Fruit fly (Drosophila melanogaster) ovary, adult (tissue): ENCODE measurements around the gene Mon1.

Experiments used
- CG17801 ChIP-seq: fragments of 200-800 bp; optimal IDR thresholded peaks from 2 replicates; lab custom pipeline; 2019; ENCODE audit warnings: missing biosample characterization, mild to moderate bottlenecking, missing genetic modification characterization, moderate library complexity; ENCODE audit not compliant: partially characterized antibody

The Mon1 gene

DNA sequence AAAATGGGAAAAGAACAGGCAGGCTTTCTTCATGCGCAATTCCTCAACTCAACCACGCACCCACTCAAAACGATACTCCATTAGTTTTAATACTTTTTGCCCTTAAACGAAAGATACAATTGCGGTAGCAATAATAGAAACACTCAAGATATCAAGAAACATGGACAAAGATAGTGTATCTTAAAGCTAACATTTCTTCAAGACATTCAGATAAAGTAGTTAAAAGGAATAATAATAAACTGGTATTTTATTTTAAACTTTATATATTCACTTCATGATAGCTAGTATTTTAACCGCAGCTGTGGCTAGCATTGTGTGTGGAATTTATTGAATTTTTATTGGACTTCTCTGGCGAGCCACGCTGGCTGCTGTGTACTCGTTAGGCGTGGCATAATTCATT is 5.7 kb downstream of the Mon1 start:
- TF ChIP-seq CG17801 (GFP tag; lab: Kevin White, UChicago): no peak

DNA sequence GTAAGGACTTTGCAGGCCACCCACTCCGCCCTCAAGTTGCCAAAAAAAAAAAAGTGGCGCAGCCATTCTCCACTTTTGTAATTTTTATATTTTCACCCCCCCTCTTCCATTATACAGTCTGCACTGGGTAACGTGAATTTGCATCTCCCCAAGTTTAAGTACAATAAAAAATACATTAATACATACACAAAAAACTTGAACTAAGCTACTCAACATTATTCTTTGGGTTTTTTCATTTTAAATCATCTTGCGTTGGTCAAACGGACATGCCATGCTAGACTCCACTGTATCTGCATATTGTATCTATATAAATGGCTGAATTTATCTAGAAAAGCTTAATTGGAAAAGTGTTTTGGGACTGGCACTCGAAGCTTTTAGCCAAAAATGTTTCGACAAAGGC is 11.1 kb downstream of the Mon1 start:
- no peak for TF ChIP-seq CG17801 (GFP tag; lab: Kevin White, UChicago)

DNA sequence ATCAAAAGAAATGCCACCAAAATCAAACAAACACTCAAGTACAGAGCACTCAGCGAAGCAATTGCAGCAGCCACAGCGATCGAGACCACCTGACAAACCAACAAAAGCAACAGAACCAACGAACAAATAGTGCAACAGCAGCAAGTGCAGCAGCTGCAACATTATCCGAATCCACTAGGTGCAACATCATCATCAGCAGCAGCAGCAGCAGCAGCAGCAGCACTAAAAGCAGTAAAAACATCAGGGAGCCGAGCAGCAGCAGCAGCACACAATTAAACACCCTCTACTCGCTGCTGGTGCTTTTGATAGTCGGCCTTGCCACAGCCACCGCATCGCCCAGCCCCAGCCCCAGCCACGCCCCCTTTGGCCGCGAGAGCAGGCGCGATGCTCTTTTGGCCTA is 15.0 kb downstream of the Mon1 start:
- TF ChIP-seq CG17801 (GFP tag; lab: Kevin White, UChicago): no peak

- TF ChIP-seq CG17801 (GFP tag; lab: Kevin White, UChicago): no peak
Measured at dm6 chr2L:4868383-4868782, 17.9 kb downstream of the Mon1 start.

- no peak for TF ChIP-seq CG17801 (GFP tag; lab: Kevin White, UChicago)
Measured at dm6 chr2L:4882131-4883022, 31.9 kb downstream of the Mon1 start.

DNA sequence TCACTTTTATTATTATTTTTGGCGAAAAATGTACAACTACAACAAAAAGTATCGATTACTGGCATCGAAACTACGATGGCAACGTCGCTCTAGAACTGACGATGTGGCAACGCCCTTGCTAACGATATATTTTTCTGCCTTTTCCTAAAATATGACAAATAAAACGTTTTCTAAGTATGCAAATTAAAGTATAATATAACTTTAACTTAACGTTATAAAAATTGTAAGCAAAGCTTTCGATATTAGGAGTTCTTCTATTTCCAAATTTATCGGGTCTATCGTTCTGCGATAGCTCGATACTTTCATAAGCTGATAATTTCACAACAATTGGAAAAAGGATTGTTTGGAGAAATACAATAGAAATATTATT is 32.6 kb downstream of the Mon1 start, which contains the start of the genes Cf2 and CG3008:
Gene Cf2, minus strand, starts transcription at position 85 of the 370 bp plus-strand sequence.
Gene CG3008, plus strand, starts transcription at position 276 of the 370 bp plus-strand sequence.
- peak; percentile 68 for TF ChIP-seq CG17801 (GFP tag; lab: Kevin White, UChicago)

- no peak for TF ChIP-seq CG17801 (GFP tag; lab: Kevin White, UChicago)
Measured at dm6 chr2L:4886132-4886531, 35.7 kb downstream of the Mon1 start.

dm6 chr2L:4886645-4887044 is 36.2 kb downstream of the Mon1 start:
- TF ChIP-seq CG17801 (GFP tag; lab: Kevin White, UChicago): no peak

DNA sequence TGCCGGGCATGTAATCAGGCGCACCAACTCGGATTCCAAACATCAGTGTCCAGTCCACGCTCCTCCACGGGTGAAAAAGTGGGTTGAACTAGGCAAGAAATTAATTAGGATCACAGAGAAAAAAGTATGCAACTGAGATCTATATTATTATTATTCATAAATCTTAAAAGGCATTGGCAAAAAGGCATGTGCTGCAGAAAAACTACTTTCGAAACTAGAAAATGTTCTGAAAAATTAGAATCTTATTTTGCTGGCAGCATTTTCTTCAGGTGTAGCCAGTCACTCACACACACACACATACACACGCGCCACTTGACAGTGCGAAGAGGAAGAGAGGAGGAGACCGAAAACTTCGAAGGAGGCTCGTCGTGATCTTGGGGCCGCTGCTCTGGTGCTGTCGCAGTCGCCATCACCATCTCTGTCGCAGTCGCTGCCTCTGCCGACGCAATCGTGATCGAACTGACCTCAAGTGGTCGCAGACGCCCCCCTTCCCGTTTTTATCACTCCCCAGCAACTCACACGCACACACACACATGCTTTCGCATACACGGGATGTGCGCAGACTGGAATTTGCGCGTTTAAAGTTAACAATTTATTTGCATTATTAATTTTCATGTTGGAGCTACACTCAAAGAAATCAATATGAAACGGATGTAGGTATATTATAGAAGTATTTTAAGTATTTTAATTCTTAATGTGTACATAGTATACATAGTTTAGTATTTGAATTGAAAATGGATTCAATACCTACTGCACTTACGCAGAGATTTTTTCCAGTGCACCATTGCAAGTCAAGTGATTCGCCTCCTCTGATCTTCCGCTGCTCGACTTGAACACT is 37.2 kb downstream of the Mon1 start:
- TF ChIP-seq CG17801 (GFP tag; lab: Kevin White, UChicago): peak; percentile 12

DNA sequence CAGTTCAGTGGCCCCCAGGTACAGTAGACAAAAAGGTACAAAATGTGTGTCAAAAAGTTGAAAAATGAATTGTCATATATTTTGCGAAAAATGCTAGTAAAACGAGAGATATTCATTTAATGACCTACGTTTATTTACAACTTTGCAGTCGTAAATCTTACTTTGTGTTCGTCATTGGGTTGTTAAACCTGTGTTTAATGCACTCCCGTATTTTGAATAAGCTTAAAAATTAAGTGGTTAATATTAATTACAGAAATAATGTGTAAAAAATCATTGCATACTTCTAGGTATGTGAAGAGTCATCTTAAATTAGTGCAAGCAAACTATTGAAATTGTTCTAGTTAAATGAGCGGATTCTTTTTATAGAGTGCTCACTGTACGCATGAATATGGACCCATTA is 38.1 kb downstream of the Mon1 start:
- no peak for TF ChIP-seq CG17801 (GFP tag; lab: Kevin White, UChicago)

- TF ChIP-seq CG17801 (GFP tag; lab: Kevin White, UChicago): no peak
Measured at dm6 chr2L:4889451-4890045, 39.1 kb downstream of the Mon1 start, which contains the start of gene CG15625. Gene CG15625 (plus strand): TSS chr2L:4889995.

dm6 chr2L:4891914-4892469 is 41.6 kb downstream of the Mon1 start, which contains the start of gene CG3036:
Gene CG3036 (plus strand): TSS chr2L:4892112.
- TF ChIP-seq CG17801 (GFP tag; lab: Kevin White, UChicago): peak; percentile 39

- TF ChIP-seq CG17801 (GFP tag; lab: Kevin White, UChicago): no peak
Measured at dm6 chr2L:4893612-4894011, 43.2 kb downstream of the Mon1 start.

dm6 chr2L:4895902-4896301 is 45.5 kb downstream of the Mon1 start:
- no peak for TF ChIP-seq CG17801 (GFP tag; lab: Kevin White, UChicago)
